Worm (Caenorhabditis elegans): ENCODE measurements around the gene W03C9.1.
A peak's percentile ranks its signal among the peaks of the same experiment; 100 is the strongest.

Gene W03C9.1

DNA sequence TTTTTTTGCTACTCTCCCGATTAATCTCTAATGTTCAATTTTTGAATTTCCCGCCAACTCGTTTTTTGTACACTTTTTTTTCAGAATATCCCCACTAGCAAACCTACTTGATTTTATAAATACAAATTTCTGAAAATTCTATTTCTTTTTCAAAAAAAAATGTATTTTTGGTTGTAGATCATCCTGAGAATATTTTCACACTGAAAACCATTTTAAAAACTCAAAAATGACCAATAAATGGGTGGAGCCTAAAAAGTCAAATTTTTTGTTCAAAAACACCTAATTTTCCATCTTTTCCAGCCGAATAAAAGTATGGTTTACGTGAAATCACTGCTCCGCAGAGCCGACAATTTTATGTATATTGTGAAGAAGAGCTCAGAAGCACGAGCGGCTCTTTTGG, 26.8 kb upstream of the W03C9.1 start, which contains the start of gene Y17G7B.3:
TSS of gene Y17G7B.3 (plus strand) at position 301 of the 400 bp plus-strand sequence.
- TF ChIP-seq R02D3.7 (tag; optimal IDR thresholded peaks at IDR 0.05) (no peak), ztf-11 (tag; optimal IDR thresholded peaks at IDR 0.05) (no peak), nhr-21 (tag; optimal IDR thresholded peaks at IDR 0.05) (no peak), unc-55 (GFP tag; optimal IDR thresholded peaks at IDR 0.05) (no peak), C34F6.9 (tag; optimal IDR thresholded peaks at IDR 0.05) (no peak), blmp-1 (tag; optimal IDR thresholded peaks at IDR 0.05; ENCODE audit: insufficient read depth) (no peak), nhr-10 (tag; optimal IDR thresholded peaks at IDR 0.05) (no peak), unc-39 (tag; optimal IDR thresholded peaks at IDR 0.05) (no peak), skn-1 (tag; optimal IDR thresholded peaks at IDR 0.05) (no peak), nhr-129 (tag; optimal IDR thresholded peaks at IDR 0.05) (no peak), sma-9 (GFP tag; optimal IDR thresholded peaks at IDR 0.05) (no peak), sma-9 (tag; optimal IDR thresholded peaks at IDR 0.05) (no peak)

DNA sequence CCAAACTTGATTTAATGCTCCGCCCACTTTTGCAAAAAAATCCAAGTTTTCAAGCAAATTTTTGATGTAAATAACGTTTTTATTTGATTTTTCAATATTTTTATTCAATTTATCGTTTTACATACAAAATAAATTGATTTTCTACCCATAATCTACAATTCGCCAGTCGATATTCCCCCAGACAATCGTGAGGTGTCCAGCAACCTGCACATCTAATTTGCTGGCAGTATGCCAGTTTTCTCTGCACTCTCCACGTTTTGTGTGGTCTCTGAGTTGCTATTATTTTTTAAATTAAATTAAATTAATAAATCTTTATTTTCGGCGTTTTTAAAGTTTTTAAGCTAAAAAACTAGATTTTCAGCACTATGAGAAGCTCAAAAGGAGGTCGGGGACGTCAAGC, 18.2 kb upstream of the W03C9.1 start:
- TF ChIP-seq nhr-77 (tag; optimal IDR thresholded peaks at IDR 0.05) (peak; percentile 80), nhr-23 (tag; optimal IDR thresholded peaks at IDR 0.05) (no peak), egl-27 (tag; optimal IDR thresholded peaks at IDR 0.05) (peak; percentile 72), sem-4 (tag; optimal IDR thresholded peaks at IDR 0.05) (peak; percentile 92), mbf-1 (tag; optimal IDR thresholded peaks at IDR 0.05) (no peak), mdl-1 (tag; optimal IDR thresholded peaks at IDR 0.05) (peak; percentile 14 to 55), nhr-21 (tag; optimal IDR thresholded peaks at IDR 0.05) (peak; percentile 90), nhr-12 (tag; optimal IDR thresholded peaks at IDR 0.05) (no peak), ama-1 (optimal IDR thresholded peaks at IDR 0.05) (no peak), lsy-2 (tag; optimal IDR thresholded peaks at IDR 0.05) (peak; percentile 85 to 96), ztf-1 (GFP tag; conservative IDR thresholded peaks at IDR 0.05) (no peak), Y55F3AM.14 (GFP tag; optimal IDR thresholded peaks at IDR 0.05) (no peak), snpc-4 (tag; optimal IDR thresholded peaks at IDR 0.05) (peak; percentile 58), gmeb-1 (tag; optimal IDR thresholded peaks at IDR 0.05) (peak; percentile 85), nhr-129 (tag; optimal IDR thresholded peaks at IDR 0.05) (peak; percentile 41), mab-5 (tag; optimal IDR thresholded peaks at IDR 0.05) (peak; percentile 81), nhr-10 (tag; optimal IDR thresholded peaks at IDR 0.05) (peak; percentile 17), nhr-11 (tag; optimal IDR thresholded peaks at IDR 0.05) (no peak), blmp-1 (tag; optimal IDR thresholded peaks at IDR 0.05; ENCODE audit: insufficient read depth) (peak; percentile 71), sma-9 (GFP tag; optimal IDR thresholded peaks at IDR 0.05) (no peak), sma-9 (tag; optimal IDR thresholded peaks at IDR 0.05) (no peak), elt-1 (tag; optimal IDR thresholded peaks at IDR 0.05) (no peak), zag-1 (tag; optimal IDR thresholded peaks at IDR 0.05) (no peak), aly-2 (tag; optimal IDR thresholded peaks at IDR 0.05) (no peak), alr-1 (tag; optimal IDR thresholded peaks at IDR 0.05) (no peak), ztf-11 (tag; optimal IDR thresholded peaks at IDR 0.05) (no peak), unc-39 (tag; optimal IDR thresholded peaks at IDR 0.05) (no peak), nhr-6 (tag; optimal IDR thresholded peaks at IDR 0.05) (peak; percentile 93), ceh-82 (tag; optimal IDR thresholded peaks at IDR 0.05) (peak; percentile 46), nhr-25 (tag; optimal IDR thresholded peaks at IDR 0.05) (peak; percentile 92), ceh-16 (tag; optimal IDR thresholded peaks at IDR 0.05) (no peak), ZK546.5 (tag; optimal IDR thresholded peaks at IDR 0.05) (peak; percentile 99), unc-62 (GFP tag; optimal IDR thresholded peaks at IDR 0.05) (no peak), ztf-4 (tag; optimal IDR thresholded peaks at IDR 0.05) (peak; percentile 80), peb-1 (tag; optimal IDR thresholded peaks at IDR 0.05) (no peak), fos-1 (tag; optimal IDR thresholded peaks at IDR 0.05) (peak; percentile 80), dmd-4 (tag; optimal IDR thresholded peaks at IDR 0.05) (no peak), skn-1 (tag; optimal IDR thresholded peaks at IDR 0.05) (no peak), crh-2 (tag; optimal IDR thresholded peaks at IDR 0.05) (peak; percentile 93), lin-13 (GFP tag; optimal IDR thresholded peaks at IDR 0.05) (peak; percentile 93), C34F6.9 (tag; optimal IDR thresholded peaks at IDR 0.05) (peak; percentile 89), R02D3.7 (tag; optimal IDR thresholded peaks at IDR 0.05) (peak; percentile 10), nhr-237 (tag; optimal IDR thresholded peaks at IDR 0.05) (peak; percentile 24), F13H6.1 (tag; optimal IDR thresholded peaks at IDR 0.05) (peak; percentile 85), lin-11 (tag; optimal IDR thresholded peaks at IDR 0.05) (peak; percentile 88), unc-55 (GFP tag; optimal IDR thresholded peaks at IDR 0.05) (peak; percentile 89), sma-3 (GFP tag; optimal IDR thresholded peaks at IDR 0.05) (peak; percentile 97), lin-39 (tag; optimal IDR thresholded peaks at IDR 0.05) (no peak), elt-3 (tag; optimal IDR thresholded peaks at IDR 0.05) (no peak)

Measured in whole organism, L2 larva.